Worm (Caenorhabditis elegans) whole organism, mixed stage, embryonic: ENCODE data around the gene ama-1.

Experiments
- lsy-2 ChIP-seq: fragments of 150-350 bp; optimal IDR thresholded peaks from 2 replicates; lab custom pipeline; 2014; ENCODE audit warnings: missing biosample characterization, missing genetic modification characterization
- nhr-12 ChIP-seq: fragments of 150-350 bp; optimal IDR thresholded peaks from 2 replicates; lab custom pipeline; 2014; ENCODE audit warnings: missing biosample characterization, missing genetic modification characterization

DNA sequence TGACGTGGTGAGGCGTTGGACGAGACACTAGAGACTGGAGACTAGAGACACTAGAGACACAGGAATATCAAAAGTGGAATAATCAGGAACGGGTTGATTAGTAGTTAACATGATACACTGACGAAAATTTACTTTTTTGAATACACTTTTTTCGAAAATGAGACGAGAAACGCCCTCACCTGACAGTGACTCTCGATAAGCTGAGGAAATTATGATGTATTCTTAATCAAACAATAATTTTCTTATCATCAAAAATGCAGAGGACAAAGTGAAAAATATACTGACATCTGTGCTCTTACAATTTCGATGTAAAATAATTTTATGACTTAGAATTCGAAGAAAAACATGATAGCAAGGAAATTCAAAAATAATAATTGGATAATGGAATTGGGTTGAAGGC lies 11.6 kb downstream of the ama-1 start:
- TF ChIP-seq nhr-12 (tag; lab: Kevin White, UChicago) = no peak
- TF ChIP-seq lsy-2 = no peak
